Fruit fly (Drosophila melanogaster) S2 (cell line): ENCODE results near the gene yl.

Experiments
- CG8478 ChIP-seq: fragments of >200 bp; optimal IDR thresholded peaks from 2 replicates; lab custom pipeline; 2018
- CTCF ChIP-seq, 2 experiments: fragments of >200 bp; optimal IDR thresholded peaks; 2 replicates each; lab custom pipeline; 2018

DNA sequence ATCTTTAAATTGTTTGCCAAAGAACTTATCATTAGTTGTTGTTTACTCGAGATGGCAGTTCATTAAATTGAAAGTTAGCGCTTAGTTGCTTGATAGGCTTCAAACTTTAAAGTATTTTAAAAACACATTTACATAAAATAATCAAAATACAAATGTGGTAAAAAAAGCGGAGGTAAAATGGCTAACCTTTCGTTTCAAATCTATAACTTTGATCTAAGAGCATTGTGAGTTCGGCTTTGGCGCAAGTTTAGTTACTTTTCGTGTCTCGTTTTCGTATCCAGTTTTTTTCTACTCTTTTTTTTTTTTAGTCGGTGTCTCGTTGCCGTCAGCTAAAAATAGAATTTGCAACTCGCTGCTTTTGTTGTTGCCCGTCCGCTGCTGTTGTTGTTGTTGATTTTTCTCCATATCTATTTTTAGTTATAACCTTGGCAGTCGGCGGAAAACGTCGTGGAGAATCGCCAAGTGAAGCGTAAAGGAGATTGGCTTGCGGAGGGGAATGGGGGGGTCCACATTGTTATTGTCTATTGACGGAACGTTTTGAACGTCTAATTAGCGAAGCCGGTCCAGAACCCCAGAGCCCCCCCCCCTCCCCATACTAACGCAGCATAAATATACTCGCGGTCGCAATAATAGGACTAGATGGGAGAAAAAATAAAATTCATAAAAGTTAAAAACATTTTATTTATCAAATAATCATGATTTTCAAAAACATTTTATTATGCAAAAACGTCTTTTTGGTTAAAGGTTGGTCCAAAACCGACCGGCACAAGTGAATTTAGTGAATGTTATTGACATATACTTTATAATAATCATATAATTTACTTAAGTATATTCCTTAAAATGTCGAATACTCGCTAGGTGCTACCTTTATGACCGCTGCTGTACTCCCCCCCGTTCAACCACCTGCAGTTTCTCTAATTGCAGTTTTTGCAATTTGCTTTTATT, 21.8 kb downstream of the yl start:
- no peak for TF ChIP-seq CG8478 (lab: Kevin White, UChicago)
- TF ChIP-seq CTCF (optimal IDR thresholded peaks at IDR 0.05; lab: Kevin White, UChicago): no peak
